Fruit fly (Drosophila melanogaster) whole organism, embryonic: ENCODE results near the gene CG31804.

ENCODE experiments used
- B-H1 ChIP-seq: fragments of 200-800 bp; sonication (Bioruptor generic); IDR thresholded peaks from 3 replicates; pipeline ENCODE4 v1.3.6; 2022; ENCODE audit warnings: missing biosample characterization, missing genetic modification characterization
- BEAF-32 ChIP-seq: fragments of 200-800 bp; sonication (Bioruptor generic); optimal IDR thresholded peaks from 3 replicates; lab custom pipeline; 2017; ENCODE audit warnings: missing biosample characterization, missing genetic modification characterization, mild to moderate bottlenecking, moderate library complexity, missing genetic modification reagents
- CG10267 ChIP-seq: fragments of 200-800 bp; sonication (Bioruptor generic); optimal IDR thresholded peaks from 2 replicates; lab custom pipeline; 2018; ENCODE audit warnings: missing biosample characterization, mild to moderate bottlenecking, missing genetic modification characterization, moderate library complexity
- CG10366 ChIP-seq: fragments of 200-800 bp; sonication (Bioruptor generic); IDR thresholded peaks from 2 replicates; pipeline ENCODE4 v1.3.6; 2022; ENCODE audit warnings: missing biosample characterization, missing genetic modification characterization
- CG12071 ChIP-seq: fragments of 200-800 bp; sonication (Bioruptor generic); optimal IDR thresholded peaks from 3 replicates; lab custom pipeline; 2018; ENCODE audit warnings: missing biosample characterization, mild to moderate bottlenecking, missing genetic modification characterization
- CG12155 ChIP-seq: fragments of 200-800 bp; sonication (Bioruptor generic); optimal IDR thresholded peaks from 3 replicates; lab custom pipeline; 2016; ENCODE audit warnings: missing biosample characterization, missing genetic modification characterization
- CG14710 ChIP-seq: fragments of 200-800 bp; sonication (Bioruptor generic); optimal IDR thresholded peaks from 3 replicates; lab custom pipeline; 2019; ENCODE audit warnings: missing biosample characterization, mild to moderate bottlenecking, missing genetic modification characterization, moderate library complexity
- CG15479 ChIP-seq: fragments of 200-800 bp; sonication (Bioruptor generic); optimal IDR thresholded peaks from 3 replicates; lab custom pipeline; 2019; ENCODE audit warnings: missing biosample characterization, mild to moderate bottlenecking, missing genetic modification characterization, moderate library complexity
- CG15601 ChIP-seq: fragments of 200-800 bp; sonication (Bioruptor generic); optimal IDR thresholded peaks from 3 replicates; lab custom pipeline; 2019; ENCODE audit warnings: missing biosample characterization, mild to moderate bottlenecking, missing genetic modification characterization, moderate library complexity
- CG17359 ChIP-seq: fragments of 200-800 bp; sonication (Bioruptor generic); optimal IDR thresholded peaks from 3 replicates; lab custom pipeline; 2018; ENCODE audit warnings: missing biosample characterization, mild to moderate bottlenecking, missing genetic modification characterization, moderate library complexity
- CG17612 ChIP-seq: fragments of 200-800 bp; sonication (Bioruptor generic); IDR thresholded peaks from 2 replicates; pipeline ENCODE4 v1.3.6; 2022; ENCODE audit warnings: missing biosample characterization, missing genetic modification characterization
- CG17802 ChIP-seq: fragments of 200-800 bp; sonication (Bioruptor generic); optimal IDR thresholded peaks from 2 replicates; lab custom pipeline; 2018; ENCODE audit warnings: missing biosample characterization, mild to moderate bottlenecking, missing genetic modification characterization, moderate library complexity
- CG17912 ChIP-seq: fragments of 200-800 bp; sonication (Bioruptor generic); optimal IDR thresholded peaks from 2 replicates; lab custom pipeline; 2018; ENCODE audit warnings: missing biosample characterization, mild to moderate bottlenecking, missing genetic modification characterization
- CG18011 ChIP-seq: fragments of 200-800 bp; sonication (Bioruptor generic); optimal IDR thresholded peaks from 2 replicates; lab custom pipeline; 2017; ENCODE audit warnings: missing biosample characterization, missing genetic modification characterization, mild to moderate bottlenecking, moderate library complexity, missing genotype
- CG18599 ChIP-seq: fragments of 200-800 bp; sonication (Bioruptor generic); optimal IDR thresholded peaks from 3 replicates; lab custom pipeline; 2017; ENCODE audit warnings: missing biosample characterization, missing genetic modification characterization, mild to moderate bottlenecking, moderate library complexity, missing genetic modification reagents
- CG2120 ChIP-seq: fragments of 200-800 bp; sonication (Bioruptor generic); optimal IDR thresholded peaks from 3 replicates; lab custom pipeline; 2016; ENCODE audit warnings: missing biosample characterization, missing genetic modification characterization
- CG3065 ChIP-seq: fragments of 200-800 bp; sonication (Bioruptor generic); optimal IDR thresholded peaks from 2 replicates; lab custom pipeline; 2016; ENCODE audit warnings: missing biosample characterization, missing genetic modification characterization
- CG32532 ChIP-seq: fragments of 200-800 bp; sonication (Bioruptor generic); IDR thresholded peaks from 2 replicates; pipeline ENCODE4 v1.3.6; 2022; ENCODE audit warnings: missing biosample characterization, missing genetic modification characterization
- CG32767 ChIP-seq: fragments of 200-800 bp; sonication (Bioruptor generic); IDR thresholded peaks from 2 replicates; pipeline ENCODE4 v1.3.6; 2022; ENCODE audit warnings: missing biosample characterization, missing genetic modification characterization
- CG33557 ChIP-seq: fragments of 200-800 bp; sonication (Bioruptor generic); optimal IDR thresholded peaks from 2 replicates; lab custom pipeline; 2019; ENCODE audit warnings: missing biosample characterization, mild to moderate bottlenecking, missing genetic modification characterization, moderate library complexity
- CG4404 ChIP-seq: fragments of 200-800 bp; sonication (Bioruptor generic); IDR thresholded peaks from 2 replicates; pipeline ENCODE4 v1.3.6; 2022; ENCODE audit warnings: missing biosample characterization, missing genetic modification characterization
- CG5180 ChIP-seq: fragments of 200-800 bp; sonication (Bioruptor generic); optimal IDR thresholded peaks from 3 replicates; lab custom pipeline; 2017; ENCODE audit warnings: missing biosample characterization, missing genetic modification characterization, mild to moderate bottlenecking, moderate library complexity, missing genetic modification reagents
- CG5245 ChIP-seq: fragments of 200-800 bp; sonication (Bioruptor generic); optimal IDR thresholded peaks from 3 replicates; lab custom pipeline; 2016; ENCODE audit warnings: missing biosample characterization, missing genetic modification characterization
- CG6254 ChIP-seq: fragments of 200-800 bp; sonication (Bioruptor generic); optimal IDR thresholded peaks from 3 replicates; lab custom pipeline; 2017; ENCODE audit warnings: mild to moderate bottlenecking, missing biosample characterization, missing genetic modification reagents, missing genetic modification characterization
- CG6683 ChIP-seq: fragments of 200-800 bp; sonication (Bioruptor generic); optimal IDR thresholded peaks from 2 replicates; lab custom pipeline; 2017; ENCODE audit warnings: missing biosample characterization, mild to moderate bottlenecking, missing genetic modification characterization, missing genetic modification reagents
- CG8281 ChIP-seq: fragments of 200-800 bp; sonication (Bioruptor generic); optimal IDR thresholded peaks from 2 replicates; lab custom pipeline; 2018; ENCODE audit warnings: missing biosample characterization, mild to moderate bottlenecking, missing genetic modification characterization, moderate library complexity
- CTCF ChIP-seq: fragments of 200-800 bp; sonication (Bioruptor generic); optimal IDR thresholded peaks from 2 replicates; lab custom pipeline; 2017; ENCODE audit warnings: missing biosample characterization, mild to moderate bottlenecking, missing genetic modification characterization, moderate library complexity
- D ChIP-seq, 2 experiments: fragments of 200-800 bp in 1 of 2; fragments of >200 bp in 1 of 2; sonication (Bioruptor generic) in 1 of 2; optimal IDR thresholded peaks; 2 replicates in 1 of 2; 3 replicates in 1 of 2; lab custom pipeline; 2017; ENCODE audit warnings: mild to moderate bottlenecking in 1 of 2, missing biosample characterization in 1 of 2, missing genetic modification characterization in 1 of 2, missing genetic modification reagents in 1 of 2
- Dref ChIP-seq: fragments of 200-800 bp; sonication (Bioruptor generic); IDR thresholded peaks from 2 replicates; pipeline ENCODE4 v1.3.6; 2022; ENCODE audit warnings: missing biosample characterization, missing genetic modification characterization
- E2f2 ChIP-seq: fragments of 200-800 bp; sonication (Bioruptor generic); IDR thresholded peaks from 2 replicates; pipeline ENCODE4 v1.3.6; 2022; ENCODE audit warnings: missing biosample characterization, missing genetic modification characterization
- Ets65A ChIP-seq: fragments of 200-800 bp; sonication (Bioruptor generic); peaks from one replicate; lab custom pipeline; 2016; ENCODE audit warnings: missing biosample characterization, missing genetic modification characterization
- Ets97D ChIP-seq: fragments of 200-800 bp; sonication (Bioruptor generic); optimal IDR thresholded peaks from 3 replicates; lab custom pipeline; 2016; ENCODE audit warnings: missing biosample characterization, missing genetic modification characterization
- HLHmδ ChIP-seq: fragments of 200-800 bp; sonication (Bioruptor generic); optimal IDR thresholded peaks from 2 replicates; lab custom pipeline; 2018; ENCODE audit warnings: missing biosample characterization, mild to moderate bottlenecking, missing genetic modification characterization, moderate library complexity
- Lhr ChIP-seq: fragments of 200-800 bp; sonication (Bioruptor generic); optimal IDR thresholded peaks from 3 replicates; lab custom pipeline; 2017; ENCODE audit warnings: mild to moderate bottlenecking, missing biosample characterization, missing genetic modification reagents, missing genetic modification characterization
- Ravus ChIP-seq: fragments of 200-800 bp; sonication (Bioruptor generic); IDR thresholded peaks from 2 replicates; pipeline ENCODE4 v1.3.6; 2022; ENCODE audit warnings: missing biosample characterization, missing genetic modification characterization
- Tbp ChIP-seq: fragments of >200 bp; optimal IDR thresholded peaks from 2 replicates; lab custom pipeline; 2018; ENCODE audit warnings: missing biosample characterization, missing genetic modification characterization
- abd-A ChIP-seq: fragments of 200-800 bp; sonication (Bioruptor generic); optimal IDR thresholded peaks from 3 replicates; lab custom pipeline; 2019; ENCODE audit warnings: missing biosample characterization, mild to moderate bottlenecking, missing genetic modification characterization, moderate library complexity
- al ChIP-seq: fragments of 200-800 bp; sonication (Bioruptor generic); IDR thresholded peaks from 2 replicates; pipeline ENCODE4 v1.3.6; 2022; ENCODE audit warnings: missing biosample characterization, missing genetic modification characterization
- aop ChIP-seq: fragments of 200-800 bp; sonication (Bioruptor generic); IDR thresholded peaks from 2 replicates; pipeline ENCODE4 v1.3.6; 2022; ENCODE audit warnings: missing biosample characterization, missing genetic modification characterization
- bcd ChIP-seq: fragments of 200-800 bp; sonication (Bioruptor generic); optimal IDR thresholded peaks from 2 replicates; lab custom pipeline; 2017; ENCODE audit warnings: missing biosample characterization, mild to moderate bottlenecking, missing genetic modification characterization
- crc ChIP-seq: fragments of 200-800 bp; sonication (Bioruptor generic); optimal IDR thresholded peaks from 2 replicates; lab custom pipeline; 2016; ENCODE audit warnings: missing biosample characterization, missing genetic modification characterization
- fu2 ChIP-seq: fragments of 200-800 bp; sonication (Bioruptor generic); optimal IDR thresholded peaks from 2 replicates; lab custom pipeline; 2016; ENCODE audit warnings: missing biosample characterization, missing genetic modification characterization
- gem ChIP-seq: fragments of 200-800 bp; sonication (Bioruptor generic); optimal IDR thresholded peaks from 2 replicates; lab custom pipeline; 2019; ENCODE audit warnings: missing biosample characterization, mild to moderate bottlenecking, missing genetic modification characterization, moderate library complexity
- grau ChIP-seq: fragments of 200-800 bp; optimal IDR thresholded peaks from 3 replicates; lab custom pipeline; 2019; ENCODE audit warnings: missing biosample characterization, mild to moderate bottlenecking, missing genetic modification characterization, moderate library complexity
- gt ChIP-seq: fragments of 200-800 bp; sonication (Bioruptor generic); IDR thresholded peaks from 2 replicates; pipeline ENCODE4 v1.3.6; 2022; ENCODE audit warnings: missing biosample characterization, missing genetic modification characterization
- inv ChIP-seq: fragments of 200-800 bp; sonication (Bioruptor generic); IDR thresholded peaks from 2 replicates; pipeline ENCODE4 v1.3.6; 2022; ENCODE audit warnings: missing biosample characterization, missing genetic modification characterization; ENCODE audit not compliant: partially characterized antibody
- nerfin-1 ChIP-seq: fragments of 200-800 bp; sonication (Bioruptor generic); optimal IDR thresholded peaks from 3 replicates; lab custom pipeline; 2019; ENCODE audit warnings: missing biosample characterization, mild to moderate bottlenecking, missing genetic modification characterization, moderate library complexity
- scrt ChIP-seq: fragments of 200-800 bp; sonication (Bioruptor generic); optimal IDR thresholded peaks from 2 replicates; lab custom pipeline; 2018; ENCODE audit warnings: missing biosample characterization, mild to moderate bottlenecking, missing genetic modification characterization, moderate library complexity
- seq ChIP-seq: fragments of 200-800 bp; sonication (Bioruptor generic); IDR thresholded peaks from 2 replicates; pipeline ENCODE4 v1.3.6; 2022; ENCODE audit warnings: missing biosample characterization, missing genetic modification characterization
- vfl ChIP-seq: fragments of 200-800 bp; sonication (Bioruptor generic); optimal IDR thresholded peaks from 2 replicates; lab custom pipeline; 2016; ENCODE audit warnings: missing biosample characterization, missing genetic modification characterization
- yki ChIP-seq: fragments of >200 bp; optimal IDR thresholded peaks from 3 replicates; lab custom pipeline; 2018

Gene CG31804

DNA sequence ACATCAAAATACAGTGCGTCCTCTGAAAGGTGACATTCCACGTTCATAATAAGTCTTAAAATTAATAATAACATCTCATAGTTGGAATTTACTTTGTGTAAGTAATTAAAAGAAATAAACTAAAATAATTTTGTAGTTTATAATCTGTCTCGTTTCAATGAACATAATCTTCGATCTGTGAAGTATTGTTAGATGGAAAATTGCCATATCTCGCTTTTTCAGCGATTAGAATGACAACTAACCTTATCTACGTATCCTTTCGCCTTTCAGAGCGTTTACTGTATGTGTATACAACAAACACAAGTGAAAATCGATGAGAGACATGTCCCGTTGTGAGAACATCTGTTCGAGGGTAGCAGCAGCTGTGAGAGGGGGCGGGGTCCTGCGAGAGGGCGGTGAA lies 19.0 kb downstream of the CG31804 start:
- TF ChIP-seq CG5245, result peak; percentile 33
- TF ChIP-seq CG6254 (GFP tag; lab: Kevin White, UChicago), result peak; percentile 73
- peak; percentile 82 for TF ChIP-seq CG2120 (GFP tag; lab: Kevin White, UChicago)
- TF ChIP-seq Lhr (GFP tag; lab: Kevin White, UChicago), result peak; percentile 11
- TF ChIP-seq gt, result 0 out of 2 replicates have a peak, but pooled peaks have one; percentile 6
- TF ChIP-seq bcd (GFP tag; lab: Kevin White, UChicago), result peak; percentile 54
- TF ChIP-seq CG15479 (GFP tag; lab: Kevin White, UChicago), result peak; percentile 52
- peak; percentile 89 for TF ChIP-seq gem (tag; lab: Kevin White, UChicago)
- peak; percentile 12 for TF ChIP-seq CG17912
- peak; percentile 37 for TF ChIP-seq CG17802 (tag; lab: Kevin White, UChicago)
- TF ChIP-seq CG32767, result peak; percentile 44; the same call in 1 of the 2 replicates
- TF ChIP-seq abd-A (tag; lab: Kevin White, UChicago), result peak; percentile 56
- TF ChIP-seq scrt, result peak; percentile 70
- peak; percentile 57 for TF ChIP-seq CG5180 (GFP tag; lab: Kevin White, UChicago)
- TF ChIP-seq CG18599 (GFP tag; lab: Kevin White, UChicago), result peak; percentile 86
- no peak for TF ChIP-seq HLHmδ (GFP tag; lab: Kevin White, UChicago)
- no peak for TF ChIP-seq BEAF-32
- no peak for TF ChIP-seq crc (GFP tag; lab: Kevin White, UChicago)
- TF ChIP-seq CG10267 (tag; lab: Kevin White, UChicago), result peak; percentile 66
- TF ChIP-seq CG14710 (tag; lab: Kevin White, UChicago), result peak; percentile 87
- 0 out of 3 replicates have a peak, but pooled peaks have one; percentile 10 for TF ChIP-seq B-H1 (GFP tag; lab: Robert Waterston, UW)
- no peak for TF ChIP-seq CG32532 (GFP tag; lab: Robert Waterston, UW)
- 0 out of 2 replicates have a peak, but pooled peaks have one; percentile 26 for TF ChIP-seq E2f2 (GFP tag; lab: Robert Waterston, UW)
- no peak for TF ChIP-seq CG17612 (GFP tag; lab: Robert Waterston, UW)
- no peak for TF ChIP-seq CG10366 (GFP tag; lab: Robert Waterston, UW)
- TF ChIP-seq CG6683 (GFP tag; lab: Kevin White, UChicago), result peak; percentile 47
- TF ChIP-seq CG33557, result peak; percentile 93
- no peak for TF ChIP-seq Dref (GFP tag; lab: Robert Waterston, UW)
- no peak for TF ChIP-seq D (optimal IDR thresholded peaks at IDR 0.05; lab: Kevin White, UChicago)
- TF ChIP-seq D (GFP tag; optimal IDR thresholded peaks at IDR 0.05; lab: Kevin White, UChicago), result peak; percentile 80
- TF ChIP-seq Ets97D (GFP tag; lab: Kevin White, UChicago), result no peak
- no peak for TF ChIP-seq Tbp (GFP tag; lab: Kevin White, UChicago)
- peak; percentile 71 for TF ChIP-seq CG15601 (tag; lab: Kevin White, UChicago)
- TF ChIP-seq CG17359 (tag; lab: Kevin White, UChicago), result peak; percentile 73
- TF ChIP-seq inv (GFP tag; lab: Robert Waterston, UW), result no peak
- peak; percentile 60 for TF ChIP-seq CG4404 (GFP tag; lab: Robert Waterston, UW)
- peak; percentile 3 for TF ChIP-seq CTCF (GFP tag; lab: Kevin White, UChicago)
- TF ChIP-seq grau (tag; lab: Kevin White, UChicago), result peak; percentile 99
- no peak for TF ChIP-seq yki (lab: Kevin White, UChicago)
- TF ChIP-seq CG12155 (GFP tag; lab: Kevin White, UChicago), result peak; percentile 60
- TF ChIP-seq CG3065, result peak; percentile 8
- no peak for TF ChIP-seq Ravus (GFP tag; lab: Robert Waterston, UW)
- peak; percentile 28 for TF ChIP-seq vfl (GFP tag; lab: Kevin White, UChicago)
- no peak for TF ChIP-seq Ets65A (GFP tag; lab: Kevin White, UChicago)
- TF ChIP-seq CG8281 (tag; lab: Kevin White, UChicago), result peak; percentile 59
- TF ChIP-seq aop (GFP tag; lab: Robert Waterston, UW), result no peak
- peak; percentile 22; the same call in 1 of the 2 replicates for TF ChIP-seq al (GFP tag; lab: Robert Waterston, UW)
- TF ChIP-seq nerfin-1 (tag; lab: Kevin White, UChicago), result peak; percentile 83
- TF ChIP-seq CG18011 (GFP tag; lab: Kevin White, UChicago), result peak; percentile 35
- TF ChIP-seq fu2 (GFP tag; lab: Kevin White, UChicago), result peak; percentile 8
- TF ChIP-seq seq (GFP tag; lab: Robert Waterston, UW), result no peak
- TF ChIP-seq CG12071 (GFP tag; lab: Kevin White, UChicago), result peak; percentile 54
